Worm (Caenorhabditis elegans) whole organism, midembryonic: ENCODE data around the gene F52B10.3.
"Not testable (repeated sequence)": the region's sequence is repeated elsewhere in the genome, so short reads cannot be mapped to it uniquely, and the experiment has no call there.

Source experiments
- T22C8.4 ChIP-seq: fragments of 200-800 bp; sonication (Bioruptor generic); IDR thresholded peaks from 2 replicates; pipeline ENCODE4 v1.3.6; 2022; ENCODE audit warnings: missing genetic modification characterization, missing compliant biosample characterization
- cog-1 ChIP-seq: sonication (generic microtip); optimal IDR thresholded peaks from 2 replicates; lab custom pipeline; 2016; ENCODE audit warnings: missing genetic modification characterization, missing compliant biosample characterization
- flt-1 ChIP-seq: fragments of 200-800 bp; sonication (Bioruptor generic); IDR thresholded peaks from 2 replicates; pipeline ENCODE4 v1.3.6; 2022; ENCODE audit warnings: missing genetic modification characterization, missing compliant biosample characterization
- klf-2 ChIP-seq: fragments of 200-800 bp; sonication (Bioruptor generic); conservative IDR thresholded peaks from 2 replicates; pipeline ENCODE4 v1.3.6; 2022; ENCODE audit warnings: missing genetic modification reagents, missing genetic modification characterization, missing compliant biosample characterization
- med-1 ChIP-seq: sonication (generic microtip); optimal IDR thresholded peaks from 2 replicates; lab custom pipeline; 2017; ENCODE audit warnings: missing genetic modification characterization, mild to moderate bottlenecking, missing compliant biosample characterization, antibody characterized with exemption, missing genetic modification reagents; ENCODE audit not compliant: insufficient read depth
- ref-1 ChIP-seq: fragments of 200-800 bp; sonication (Bioruptor generic); conservative IDR thresholded peaks from 2 replicates; pipeline ENCODE4 v1.3.6; 2022; ENCODE audit warnings: missing genetic modification reagents, missing genetic modification characterization, missing compliant biosample characterization
- tab-1 ChIP-seq: fragments of 200-800 bp; sonication (Bioruptor generic); IDR thresholded peaks from 2 replicates; pipeline ENCODE4 v1.3.6; 2022; ENCODE audit warnings: missing genetic modification characterization, missing compliant biosample characterization
- ztf-23 ChIP-seq: fragments of 200-800 bp; sonication (Bioruptor generic); IDR thresholded peaks from 2 replicates; pipeline ENCODE4 v1.3.6; 2022; ENCODE audit warnings: missing genetic modification reagents, missing genetic modification characterization, missing compliant biosample characterization
- ztf-29 ChIP-seq: fragments of 200-800 bp; sonication (Bioruptor generic); IDR thresholded peaks from 2 replicates; pipeline ENCODE4 v1.3.6; 2022; ENCODE audit warnings: missing genetic modification reagents, missing genetic modification characterization, missing compliant biosample characterization

Gene F52B10.3

ce11 chrX:2894273-2894672 lies 3.9 kb downstream of the F52B10.3 start, which contains the start of gene B0410.1:
B0410.1 (plus strand) TSS chrX:2894573.
- TF ChIP-seq ref-1 (GFP tag; lab: Robert Waterston, UW); tab-1 (GFP tag; lab: Robert Waterston, UW); med-1: not testable (repeated sequence)

- TF ChIP-seq med-1 (no peak), klf-2 (GFP tag; lab: Robert Waterston, UW) (no peak), ztf-23 (GFP tag; lab: Robert Waterston, UW) (no peak), flt-1 (no peak), tab-1 (GFP tag; lab: Robert Waterston, UW) (no peak), cog-1 (tag; lab: Kevin White, UChicago) (no peak), ref-1 (GFP tag; lab: Robert Waterston, UW) (no peak), T22C8.4 (no peak)
Observed at ce11 chrX:2893026-2893662, 5.0 kb downstream of the F52B10.3 start.

- TF ChIP-seq flt-1, result no peak
- no peak for TF ChIP-seq ztf-29
- no peak for TF ChIP-seq T22C8.4
- no peak for TF ChIP-seq cog-1 (tag; lab: Kevin White, UChicago)
- TF ChIP-seq tab-1 (GFP tag; lab: Robert Waterston, UW), result no peak
Observed at ce11 chrX:2891879-2892278, 6.3 kb downstream of the F52B10.3 start.

- no peak for TF ChIP-seq flt-1
- no peak for TF ChIP-seq med-1
- no peak for TF ChIP-seq cog-1 (tag; lab: Kevin White, UChicago)
- no peak for TF ChIP-seq ztf-29
- no peak for TF ChIP-seq tab-1 (GFP tag; lab: Robert Waterston, UW)
- no peak for TF ChIP-seq T22C8.4
- no peak for TF ChIP-seq ztf-23 (GFP tag; lab: Robert Waterston, UW)
- TF ChIP-seq ref-1 (GFP tag; lab: Robert Waterston, UW), result no peak
- TF ChIP-seq klf-2 (GFP tag; lab: Robert Waterston, UW), result no peak
Observed at ce11 chrX:2891141-2891739, 6.9 kb downstream of the F52B10.3 start, which contains the start of gene B0410.3. B0410.3 (minus strand) TSS chrX:2891491.

ce11 chrX:2890041-2890650 lies 8.0 kb downstream of the F52B10.3 start:
- no peak for TF ChIP-seq flt-1
- TF ChIP-seq tab-1 (GFP tag; lab: Robert Waterston, UW), result no peak
- no peak for TF ChIP-seq ztf-23 (GFP tag; lab: Robert Waterston, UW)
- no peak for TF ChIP-seq ref-1 (GFP tag; lab: Robert Waterston, UW)
- no peak for TF ChIP-seq klf-2 (GFP tag; lab: Robert Waterston, UW)
- no peak for TF ChIP-seq med-1
- TF ChIP-seq cog-1 (tag; lab: Kevin White, UChicago), result no peak
- no peak for TF ChIP-seq T22C8.4
- TF ChIP-seq ztf-29, result no peak

ce11 chrX:2885318-2885908 lies 12.7 kb downstream of the F52B10.3 start, which contains the start of gene vang-1:
vang-1 (plus strand) TSS chrX:2885858.
- TF ChIP-seq T22C8.4 (no peak), flt-1 (peak; percentile 83), ref-1 (GFP tag; lab: Robert Waterston, UW) (no peak), tab-1 (GFP tag; lab: Robert Waterston, UW) (peak; percentile 63; the same call in 1 of the 2 replicates), ztf-23 (GFP tag; lab: Robert Waterston, UW) (peak; percentile 54; the same call in 1 of the 2 replicates), cog-1 (tag; lab: Kevin White, UChicago) (peak; percentile 59), ztf-29 (peak; percentile 69), klf-2 (GFP tag; lab: Robert Waterston, UW) (0 out of 2 replicates have a peak, but pooled peaks have one; percentile 60), med-1 (no peak)

- TF ChIP-seq flt-1 (peak; percentile 67), klf-2 (GFP tag; lab: Robert Waterston, UW) (no peak)
Observed at ce11 chrX:2879529-2880265, 18.5 kb downstream of the F52B10.3 start, which contains the start of gene F53B3.5. F53B3.5 (minus strand) TSS chrX:2879579.

- TF ChIP-seq tab-1 (GFP tag; lab: Robert Waterston, UW) (no peak), ref-1 (GFP tag; lab: Robert Waterston, UW) (no peak), klf-2 (GFP tag; lab: Robert Waterston, UW) (no peak), cog-1 (tag; lab: Kevin White, UChicago) (no peak), ztf-23 (GFP tag; lab: Robert Waterston, UW) (no peak), flt-1 (no peak), T22C8.4 (no peak), med-1 (no peak)
Observed at ce11 chrX:2877433-2877832, 20.7 kb downstream of the F52B10.3 start.

- TF ChIP-seq cog-1 (tag; lab: Kevin White, UChicago), result no peak
- TF ChIP-seq ref-1 (GFP tag; lab: Robert Waterston, UW), result no peak
- TF ChIP-seq tab-1 (GFP tag; lab: Robert Waterston, UW), result no peak
- no peak for TF ChIP-seq med-1
- TF ChIP-seq klf-2 (GFP tag; lab: Robert Waterston, UW), result no peak
- no peak for TF ChIP-seq ztf-23 (GFP tag; lab: Robert Waterston, UW)
Observed at ce11 chrX:2874598-2874997, 23.6 kb downstream of the F52B10.3 start.
